Worm (Caenorhabditis elegans) whole organism, L1 larva: Measurements from ENCODE around the gene ptpn-22.

Experiments
- Y116A8C.19 ChIP-seq: sonication (generic microtip); optimal IDR thresholded peaks from 2 replicates; lab custom pipeline; 2016; ENCODE audit warnings: missing compliant biosample characterization, missing genetic modification characterization, borderline replicate concordance
- ama-1 ChIP-seq: fragments of 150-350 bp; optimal IDR thresholded peaks from 2 replicates; lab custom pipeline; 2014
- ceh-88 ChIP-seq: fragments of 200-800 bp; sonication (Bioruptor generic); IDR thresholded peaks from 2 replicates; pipeline ENCODE4 v1.3.6; 2022; ENCODE audit warnings: missing genetic modification characterization, missing compliant biosample characterization
- elt-2 ChIP-seq: sonication (generic microtip); optimal IDR thresholded peaks from 2 replicates; lab custom pipeline; 2016; ENCODE audit warnings: missing genetic modification characterization, mild to moderate bottlenecking, inconsistent platforms, missing compliant biosample characterization, missing genetic modification reagents
- elt-3 ChIP-seq, 6 experiments: fragments of 150-350 bp in 1 of 6; sonication (generic microtip); optimal IDR thresholded peaks; 2 replicates each; lab custom pipeline; 2017 to 2018; ENCODE audit warnings: missing biosample characterization in 6 of 6, missing genetic modification characterization in 6 of 6, inconsistent platforms in 1 of 6
- fkh-10 ChIP-seq: sonication (generic microtip); optimal IDR thresholded peaks from 2 replicates; lab custom pipeline; 2017; ENCODE audit warnings: missing biosample characterization, missing genetic modification reagents, missing genetic modification characterization
- fkh-8 ChIP-seq: sonication (generic microtip); optimal IDR thresholded peaks from 2 replicates; lab custom pipeline; 2016; ENCODE audit warnings: mild to moderate bottlenecking, missing genetic modification characterization, missing compliant biosample characterization
- fos-1 ChIP-seq: fragments of 150-350 bp; optimal IDR thresholded peaks from 2 replicates; lab custom pipeline; 2014; ENCODE audit warnings: missing biosample characterization, missing genetic modification characterization
- isw-1 ChIP-seq: fragments of 200-800 bp; sonication (Bioruptor generic); IDR thresholded peaks from 2 replicates; pipeline ENCODE4 v1.3.6; 2022; ENCODE audit warnings: missing genetic modification characterization, missing compliant biosample characterization
- jun-1 ChIP-seq: fragments of 150-350 bp; optimal IDR thresholded peaks from 2 replicates; lab custom pipeline; 2014; ENCODE audit warnings: missing biosample characterization, missing genetic modification reagents, missing genetic modification characterization
- lin-13 ChIP-seq: fragments of 150-350 bp; optimal IDR thresholded peaks from 2 replicates; lab custom pipeline; 2014; ENCODE audit warnings: missing biosample characterization, missing genetic modification reagents, missing genetic modification characterization
- lin-35 ChIP-seq, 2 experiments: fragments of 150-350 bp; optimal IDR thresholded peaks; 2 replicates each; lab custom pipeline; 2014; ENCODE audit warnings: missing biosample characterization in 2 of 2, missing genetic modification characterization in 2 of 2, missing genetic modification reagents in 2 of 2
- nhr-12 ChIP-seq: sonication (generic microtip); optimal IDR thresholded peaks from 2 replicates; lab custom pipeline; 2017; ENCODE audit warnings: missing biosample characterization, missing genetic modification characterization
- nhr-28 ChIP-seq: fragments of 150-350 bp; optimal IDR thresholded peaks from 2 replicates; lab custom pipeline; 2014; ENCODE audit warnings: missing biosample characterization, missing genetic modification characterization
- nhr-77 ChIP-seq: fragments of 150-350 bp; optimal IDR thresholded peaks from 2 replicates; lab custom pipeline; 2014; ENCODE audit warnings: missing biosample characterization, missing genetic modification characterization
- nhr-90 ChIP-seq: sonication (generic microtip); optimal IDR thresholded peaks from 2 replicates; lab custom pipeline; 2016; ENCODE audit warnings: mild to moderate bottlenecking, missing genetic modification characterization, missing compliant biosample characterization; ENCODE audit not compliant: poor library complexity
- pqm-1 ChIP-seq: sonication (generic microtip); optimal IDR thresholded peaks from 3 replicates; lab custom pipeline; 2017; ENCODE audit warnings: missing biosample characterization, missing genetic modification characterization
- tbx-2 ChIP-seq: sonication (generic microtip); optimal IDR thresholded peaks from 2 replicates; lab custom pipeline; 2016; ENCODE audit warnings: missing genetic modification characterization, missing compliant biosample characterization
- vab-15 ChIP-seq: sonication (generic microtip); optimal IDR thresholded peaks from 2 replicates; lab custom pipeline; 2017; ENCODE audit warnings: missing genotype, mild to moderate bottlenecking, missing genetic modification characterization, missing compliant biosample characterization
- zip-4 ChIP-seq: fragments of 200-800 bp; sonication (Bioruptor generic); optimal IDR thresholded peaks from 2 replicates; lab custom pipeline; 2018; ENCODE audit warnings: mild to moderate bottlenecking, missing genetic modification characterization, moderate library complexity, missing compliant biosample characterization

Gene ptpn-22

DNA sequence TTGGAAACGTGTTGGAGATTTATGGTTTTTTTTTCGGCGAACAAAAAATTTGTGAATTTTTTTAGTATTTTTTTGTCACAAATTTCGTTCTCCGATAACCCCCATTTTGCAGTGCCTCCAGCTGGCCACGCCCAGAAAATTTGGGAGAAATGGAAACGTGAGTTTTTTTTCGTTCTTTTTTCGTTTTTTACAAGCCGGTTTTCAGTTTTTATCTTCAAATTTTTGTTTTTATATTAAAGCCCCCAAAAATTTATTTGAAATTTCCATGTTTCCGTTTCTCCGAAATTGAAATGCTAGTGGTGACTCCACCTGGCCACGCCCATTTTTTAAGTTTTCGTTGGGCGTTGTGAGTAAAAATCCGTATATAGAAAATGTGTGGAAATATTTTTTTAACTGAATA lies 52.9 kb downstream of the ptpn-22 start (continued):
- TF ChIP-seq nhr-90 (tag; lab: Kevin White, UChicago) (peak; percentile 68), tbx-2 (tag; lab: Kevin White, UChicago) (peak; percentile 51), pqm-1 (tag; lab: Kevin White, UChicago) (no peak), ama-1 (lab: Kevin White, UChicago) (no peak), fkh-10 (GFP tag; lab: Kevin White, UChicago) (no peak), lin-35 (GFP tag; optimal IDR thresholded peaks at IDR 0.05; lab: Kevin White, UChicago) (no peak), fos-1 (no peak), zip-4 (GFP tag; lab: Kevin White, UChicago) (no peak), isw-1 (GFP tag; lab: Robert Waterston, UW) (0 out of 2 replicates have a peak, but pooled peaks have one; percentile 19), jun-1 (tag; lab: Kevin White, UChicago) (no peak), nhr-28 (tag; lab: Kevin White, UChicago) (no peak), Y116A8C.19 (tag; lab: Kevin White, UChicago) (no peak)
- TF ChIP-seq, all 84 proteins: peak for 20

DNA sequence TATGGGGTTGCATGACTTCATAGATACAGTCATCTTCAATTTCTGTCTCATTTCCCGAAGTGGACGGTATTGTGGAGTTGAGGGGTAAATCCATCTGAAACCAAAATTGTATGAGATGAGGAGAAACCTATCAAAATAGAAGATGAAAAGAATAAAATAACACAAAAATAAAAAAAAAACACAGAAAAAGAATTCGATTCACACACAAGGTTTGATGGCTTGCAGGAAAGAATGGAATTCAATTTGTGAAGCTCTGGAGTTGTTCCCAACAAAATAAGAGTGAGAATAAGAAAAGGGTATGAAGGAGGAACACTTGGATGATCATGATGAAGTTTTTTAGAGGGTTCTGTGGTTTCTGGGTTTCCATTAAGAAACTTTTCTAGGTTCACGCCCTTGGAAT lies 58.0 kb downstream of the ptpn-22 start, which contains the start of gene Y41D4B.24:
Gene Y41D4B.24 (minus strand): TSS at position 101 of the 400 bp plus-strand sequence.
- no peak for TF ChIP-seq vab-15 (tag; lab: Kevin White, UChicago)
- TF ChIP-seq nhr-77 (tag; lab: Kevin White, UChicago), result no peak
- TF ChIP-seq fkh-8 (tag; lab: Kevin White, UChicago), result no peak
- TF ChIP-seq elt-3 (tag; optimal IDR thresholded peaks at IDR 0.05; lab: Kevin White, UChicago), result no peak
- TF ChIP-seq lin-13 (GFP tag; lab: Kevin White, UChicago), result no peak
- TF ChIP-seq elt-2 (tag; lab: Kevin White, UChicago), result no peak
- no peak for TF ChIP-seq pqm-1 (tag; lab: Kevin White, UChicago)
- no peak for TF ChIP-seq nhr-12 (tag; lab: Kevin White, UChicago)

DNA sequence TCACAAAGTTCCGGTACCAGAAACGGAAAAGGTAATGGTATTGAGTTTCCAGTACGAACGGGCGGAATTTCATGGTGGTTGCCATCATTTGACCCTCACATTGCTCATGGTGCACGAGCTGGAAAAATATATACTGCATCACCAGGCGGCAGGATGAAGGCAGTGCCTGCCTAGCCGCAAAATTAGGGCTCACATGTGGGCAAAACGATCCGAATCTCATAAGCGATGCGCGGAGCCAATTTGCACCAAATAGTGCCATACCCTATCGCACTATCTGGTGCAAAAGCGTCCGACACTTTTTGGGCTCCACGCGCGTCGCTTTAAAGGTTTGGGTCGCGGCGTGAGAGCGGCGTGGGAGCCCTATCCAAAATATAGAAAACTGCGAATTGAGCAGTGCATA lies 60.8 kb downstream of the ptpn-22 start:
- TF ChIP-seq ceh-88 (GFP tag; lab: Robert Waterston, UW) (no peak), ama-1 (lab: Kevin White, UChicago) (no peak)
